Worm (Caenorhabditis elegans) whole organism, early embryonic: ENCODE results near the gene K11H12.5.

ENCODE experiments used
- B0310.2 ChIP-seq: sonication (generic microtip); optimal IDR thresholded peaks from 2 replicates; lab custom pipeline; 2016; ENCODE audit warnings: mild to moderate bottlenecking, missing genetic modification characterization, missing compliant biosample characterization
- aly-1 ChIP-seq: sonication (generic microtip); optimal IDR thresholded peaks from 2 replicates; lab custom pipeline; 2016; ENCODE audit warnings: missing genetic modification characterization, missing compliant biosample characterization
- ama-1 ChIP-seq: fragments of 150-350 bp; optimal IDR thresholded peaks from 2 replicates; lab custom pipeline; 2014
- ceh-13 ChIP-seq: fragments of 200-800 bp; sonication (Bioruptor generic); optimal IDR thresholded peaks from 2 replicates; lab custom pipeline; 2018; ENCODE audit warnings: mild to moderate bottlenecking, missing genetic modification characterization, missing compliant biosample characterization
- flt-1 ChIP-seq: fragments of 200-800 bp; sonication (Bioruptor generic); IDR thresholded peaks from 2 replicates; pipeline ENCODE4 v1.3.6; 2022; ENCODE audit warnings: missing genetic modification characterization, missing compliant biosample characterization
- scrt-1 ChIP-seq: fragments of 200-800 bp; sonication (Bioruptor generic); IDR thresholded peaks from 2 replicates; pipeline ENCODE4 v1.3.6; 2022; ENCODE audit warnings: missing genetic modification characterization, missing compliant biosample characterization
- tbx-11 ChIP-seq: fragments of 200-800 bp; sonication (Bioruptor generic); IDR thresholded peaks from 2 replicates; pipeline ENCODE4 v1.3.6; 2022; ENCODE audit warnings: missing genetic modification characterization, missing compliant biosample characterization

ce11 chrIV:633565-633964 is 42.8 kb upstream of the K11H12.5 start:
- TF ChIP-seq ceh-13, result no peak
- no peak for TF ChIP-seq aly-1 (tag; lab: Kevin White, UChicago)
- TF ChIP-seq scrt-1 (GFP tag; lab: Robert Waterston, UW), result no peak
- TF ChIP-seq B0310.2, result no peak
- no peak for TF ChIP-seq ama-1 (lab: Kevin White, UChicago)
- no peak for TF ChIP-seq flt-1 (GFP tag; lab: Robert Waterston, UW)
- TF ChIP-seq tbx-11, result no peak
